Fruit fly (Drosophila melanogaster) whole organism, embryonic: ENCODE data around the gene Rchy1.
A peak's percentile ranks its signal among the peaks of the same experiment; 100 is the strongest.

ENCODE experiments used
- Abd-B ChIP-seq: fragments of 200-800 bp; sonication (Bioruptor generic); optimal IDR thresholded peaks from 2 replicates; lab custom pipeline; 2018; ENCODE audit warnings: missing biosample characterization, mild to moderate bottlenecking, missing genetic modification characterization, moderate library complexity
- C15 ChIP-seq: fragments of 200-800 bp; sonication (Bioruptor generic); IDR thresholded peaks from 3 replicates; pipeline ENCODE4 v1.3.6; 2022; ENCODE audit warnings: missing biosample characterization, missing genetic modification characterization
- CG10147 ChIP-seq: fragments of 200-800 bp; sonication (Bioruptor generic); optimal IDR thresholded peaks from 2 replicates; lab custom pipeline; 2019; ENCODE audit warnings: missing biosample characterization, mild to moderate bottlenecking, missing genetic modification characterization, moderate library complexity
- CG10366 ChIP-seq: fragments of 200-800 bp; sonication (Bioruptor generic); IDR thresholded peaks from 2 replicates; pipeline ENCODE4 v1.3.6; 2022; ENCODE audit warnings: missing biosample characterization, missing genetic modification characterization
- CG10462 ChIP-seq: fragments of 200-800 bp; sonication (Bioruptor generic); optimal IDR thresholded peaks from 2 replicates; lab custom pipeline; 2016; ENCODE audit warnings: missing biosample characterization, missing genetic modification characterization
- CG11247 ChIP-seq: fragments of 200-800 bp; sonication (Bioruptor generic); IDR thresholded peaks from 2 replicates; pipeline ENCODE4 v1.3.6; 2022; ENCODE audit warnings: missing biosample characterization, missing genetic modification characterization
- CG11398 ChIP-seq: fragments of 200-800 bp; sonication (Bioruptor generic); optimal IDR thresholded peaks from 2 replicates; lab custom pipeline; 2016; ENCODE audit warnings: missing biosample characterization, missing genetic modification characterization
- CG12744 ChIP-seq: fragments of 200-800 bp; sonication (Bioruptor generic); optimal IDR thresholded peaks from 2 replicates; lab custom pipeline; 2016; ENCODE audit warnings: missing biosample characterization, missing genetic modification characterization
- CG12942 ChIP-seq: fragments of 200-800 bp; sonication (Bioruptor generic); optimal IDR thresholded peaks from 3 replicates; lab custom pipeline; 2016; ENCODE audit warnings: missing biosample characterization, missing genetic modification characterization
- CG13123 ChIP-seq: fragments of 200-800 bp; sonication (Bioruptor generic); optimal IDR thresholded peaks from 2 replicates; lab custom pipeline; 2016; ENCODE audit warnings: missing biosample characterization, missing genetic modification characterization
- CG14050 ChIP-seq: fragments of 200-800 bp; sonication (Bioruptor generic); IDR thresholded peaks from 3 replicates; pipeline ENCODE4 v1.3.6; 2022; ENCODE audit warnings: missing biosample characterization, missing genetic modification characterization
- CG14710 ChIP-seq: fragments of 200-800 bp; sonication (Bioruptor generic); optimal IDR thresholded peaks from 3 replicates; lab custom pipeline; 2019; ENCODE audit warnings: missing biosample characterization, mild to moderate bottlenecking, missing genetic modification characterization, moderate library complexity
- CG15011 ChIP-seq: fragments of 200-800 bp; sonication (Bioruptor generic); optimal IDR thresholded peaks from 3 replicates; lab custom pipeline; 2018; ENCODE audit warnings: missing biosample characterization, mild to moderate bottlenecking, missing genetic modification characterization
- CG17912 ChIP-seq: fragments of 200-800 bp; sonication (Bioruptor generic); optimal IDR thresholded peaks from 2 replicates; lab custom pipeline; 2018; ENCODE audit warnings: missing biosample characterization, mild to moderate bottlenecking, missing genetic modification characterization
- CG18619 ChIP-seq: fragments of 200-800 bp; sonication (Bioruptor generic); optimal IDR thresholded peaks from 3 replicates; lab custom pipeline; 2017; ENCODE audit warnings: missing biosample characterization, mild to moderate bottlenecking, missing genetic modification characterization
- CG18764 ChIP-seq: fragments of 200-800 bp; sonication (Bioruptor generic); optimal IDR thresholded peaks from 3 replicates; lab custom pipeline; 2016; ENCODE audit warnings: missing biosample characterization, missing genetic modification characterization
- CG2199 ChIP-seq: fragments of 200-800 bp; sonication (Bioruptor generic); IDR thresholded peaks from 3 replicates; pipeline ENCODE4 v1.3.6; 2022; ENCODE audit warnings: missing biosample characterization, missing genetic modification characterization
- CG30403 ChIP-seq: fragments of 200-800 bp; sonication (Bioruptor generic); optimal IDR thresholded peaks from 3 replicates; lab custom pipeline; 2016; ENCODE audit warnings: missing biosample characterization, missing genetic modification characterization
- CG31224 ChIP-seq: fragments of 200-800 bp; sonication (Bioruptor generic); IDR thresholded peaks from 2 replicates; pipeline ENCODE4 v1.3.6; 2022; ENCODE audit warnings: missing biosample characterization, missing genetic modification characterization
- CG3847 ChIP-seq: fragments of 200-800 bp; sonication (Bioruptor generic); IDR thresholded peaks from 2 replicates; pipeline ENCODE4 v1.3.6; 2022; ENCODE audit warnings: missing biosample characterization, missing genetic modification characterization
- CG4404 ChIP-seq: fragments of 200-800 bp; sonication (Bioruptor generic); IDR thresholded peaks from 2 replicates; pipeline ENCODE4 v1.3.6; 2022; ENCODE audit warnings: missing biosample characterization, missing genetic modification characterization
- CG7372 ChIP-seq: fragments of 200-800 bp; sonication (Bioruptor generic); IDR thresholded peaks from 2 replicates; pipeline ENCODE4 v1.3.6; 2022; ENCODE audit warnings: missing biosample characterization, missing genetic modification characterization
- CG8089 ChIP-seq: fragments of 200-800 bp; sonication (Bioruptor generic); optimal IDR thresholded peaks from 3 replicates; lab custom pipeline; 2016; ENCODE audit warnings: missing biosample characterization, missing genetic modification characterization
- CG9876 ChIP-seq: fragments of 200-800 bp; sonication (Bioruptor generic); optimal IDR thresholded peaks from 2 replicates; lab custom pipeline; 2016; ENCODE audit warnings: missing biosample characterization, missing genetic modification characterization
- Chrac-16 ChIP-seq: fragments of 200-800 bp; sonication (Bioruptor generic); optimal IDR thresholded peaks from 3 replicates; lab custom pipeline; 2016; ENCODE audit warnings: missing biosample characterization, missing genetic modification characterization
- Dfd ChIP-seq, 2 experiments: fragments of >200 bp; optimal IDR thresholded peaks; 2 replicates each; lab custom pipeline; 2017; ENCODE audit warnings: missing biosample characterization in 2 of 2, missing genetic modification characterization in 2 of 2
- Doc3 ChIP-seq: fragments of 200-800 bp; sonication (Bioruptor generic); IDR thresholded peaks from 3 replicates; pipeline ENCODE4 v1.3.6; 2022; ENCODE audit warnings: missing biosample characterization, missing genetic modification characterization; ENCODE audit not compliant: partially characterized antibody
- E2f2 ChIP-seq: fragments of 200-800 bp; sonication (Bioruptor generic); IDR thresholded peaks from 2 replicates; pipeline ENCODE4 v1.3.6; 2022; ENCODE audit warnings: missing biosample characterization, missing genetic modification characterization
- H15 ChIP-seq: fragments of 200-800 bp; sonication (Bioruptor generic); IDR thresholded peaks from 3 replicates; pipeline ENCODE4 v1.3.6; 2022; ENCODE audit warnings: missing biosample characterization, missing genetic modification characterization
- Hr39 ChIP-seq: fragments of >200 bp; optimal IDR thresholded peaks from 2 replicates; lab custom pipeline; 2017
- Mad ChIP-seq: fragments of 200-800 bp; sonication (Bioruptor generic); optimal IDR thresholded peaks from 2 replicates; lab custom pipeline; 2016; ENCODE audit warnings: missing biosample characterization, missing genetic modification characterization
- Poxn ChIP-seq: fragments of 200-800 bp; sonication (Bioruptor generic); IDR thresholded peaks from 2 replicates; pipeline ENCODE4 v1.3.6; 2022; ENCODE audit warnings: missing biosample characterization, missing genetic modification characterization
- Side ChIP-seq: fragments of 200-800 bp; sonication (Bioruptor generic); optimal IDR thresholded peaks from 2 replicates; lab custom pipeline; 2016; ENCODE audit warnings: missing biosample characterization, missing genetic modification characterization
- abd-A ChIP-seq: fragments of 200-800 bp; sonication (Bioruptor generic); optimal IDR thresholded peaks from 3 replicates; lab custom pipeline; 2019; ENCODE audit warnings: missing biosample characterization, mild to moderate bottlenecking, missing genetic modification characterization, moderate library complexity
- al ChIP-seq: fragments of 200-800 bp; sonication (Bioruptor generic); IDR thresholded peaks from 2 replicates; pipeline ENCODE4 v1.3.6; 2022; ENCODE audit warnings: missing biosample characterization, missing genetic modification characterization
- ap ChIP-seq: fragments of 200-800 bp; sonication (Bioruptor generic); IDR thresholded peaks from 2 replicates; pipeline ENCODE4 v1.3.6; 2022; ENCODE audit warnings: missing biosample characterization, missing genetic modification characterization
- ase ChIP-seq: fragments of 200-800 bp; sonication (Bioruptor generic); IDR thresholded peaks from 3 replicates; pipeline ENCODE4 v1.3.6; 2022; ENCODE audit warnings: missing biosample characterization, missing genetic modification characterization
- crc ChIP-seq: fragments of 200-800 bp; sonication (Bioruptor generic); optimal IDR thresholded peaks from 2 replicates; lab custom pipeline; 2016; ENCODE audit warnings: missing biosample characterization, missing genetic modification characterization
- emc ChIP-seq: fragments of 200-800 bp; sonication (Bioruptor generic); optimal IDR thresholded peaks from 2 replicates; lab custom pipeline; 2016; ENCODE audit warnings: missing biosample characterization, missing genetic modification characterization
- eyg ChIP-seq: fragments of 200-800 bp; sonication (Bioruptor generic); optimal IDR thresholded peaks from 3 replicates; lab custom pipeline; 2016; ENCODE audit warnings: missing biosample characterization, missing genetic modification characterization
- fru ChIP-seq: fragments of >200 bp; optimal IDR thresholded peaks from 2 replicates; lab custom pipeline; 2017
- grau ChIP-seq: fragments of 200-800 bp; optimal IDR thresholded peaks from 3 replicates; lab custom pipeline; 2019; ENCODE audit warnings: missing biosample characterization, mild to moderate bottlenecking, missing genetic modification characterization, moderate library complexity
- her ChIP-seq: fragments of 200-800 bp; sonication (Bioruptor generic); optimal IDR thresholded peaks from 2 replicates; lab custom pipeline; 2016; ENCODE audit warnings: missing biosample characterization, missing genetic modification characterization
- jigr1 ChIP-seq: fragments of 200-800 bp; sonication (Bioruptor generic); IDR thresholded peaks from 3 replicates; pipeline ENCODE4 v1.3.6; 2022; ENCODE audit warnings: missing biosample characterization, missing genetic modification characterization
- kni ChIP-seq: fragments of 200-800 bp; sonication (Bioruptor generic); optimal IDR thresholded peaks from 3 replicates; lab custom pipeline; 2017; ENCODE audit warnings: mild to moderate bottlenecking, missing biosample characterization, missing genetic modification reagents, missing genetic modification characterization
- knrl ChIP-seq: fragments of 200-800 bp; sonication (Bioruptor generic); IDR thresholded peaks from 3 replicates; pipeline ENCODE4 v1.3.6; 2022; ENCODE audit warnings: missing biosample characterization, missing genetic modification characterization; ENCODE audit not compliant: partially characterized antibody
- mirr ChIP-seq: fragments of 200-800 bp; sonication (Bioruptor generic); optimal IDR thresholded peaks from 3 replicates; lab custom pipeline; 2018; ENCODE audit warnings: missing biosample characterization, mild to moderate bottlenecking, missing genetic modification characterization
- pb ChIP-seq: fragments of 200-800 bp; sonication (Bioruptor generic); optimal IDR thresholded peaks from 3 replicates; lab custom pipeline; 2016; ENCODE audit warnings: missing biosample characterization, missing genetic modification characterization
- phol ChIP-seq: fragments of 200-800 bp; sonication (Bioruptor generic); optimal IDR thresholded peaks from 3 replicates; lab custom pipeline; 2018; ENCODE audit warnings: missing biosample characterization, mild to moderate bottlenecking, missing genetic modification characterization, moderate library complexity
- prd ChIP-seq, 3 experiments: fragments of >200 bp in 2 of 3; fragments of 200-800 bp in 1 of 3; sonication (Bioruptor generic) in 1 of 3; optimal IDR thresholded peaks in 2 of 3; IDR thresholded peaks in 1 of 3; 2 replicates in 2 of 3; 3 replicates in 1 of 3; pipeline versions ENCODE4 v1.3.6 to Lab custom; 2017 to 2022; ENCODE audit warnings: missing biosample characterization in 1 of 3, missing genetic modification characterization in 1 of 3
- sens ChIP-seq: fragments of 200-800 bp; sonication (Bioruptor generic); peaks from one replicate; lab custom pipeline; 2016; ENCODE audit warnings: missing biosample characterization, missing genetic modification characterization
- vnd ChIP-seq: fragments of 200-800 bp; sonication (Bioruptor generic); IDR thresholded peaks from 3 replicates; pipeline ENCODE4 v1.3.6; 2022; ENCODE audit warnings: missing biosample characterization, missing genetic modification characterization; ENCODE audit not compliant: partially characterized antibody
- wor ChIP-seq: fragments of 200-800 bp; sonication (Bioruptor generic); IDR thresholded peaks from 2 replicates; pipeline ENCODE4 v1.3.6; 2022; ENCODE audit warnings: missing biosample characterization, missing genetic modification characterization
- yki ChIP-seq: fragments of >200 bp; optimal IDR thresholded peaks from 3 replicates; lab custom pipeline; 2018

The Rchy1 gene

DNA sequence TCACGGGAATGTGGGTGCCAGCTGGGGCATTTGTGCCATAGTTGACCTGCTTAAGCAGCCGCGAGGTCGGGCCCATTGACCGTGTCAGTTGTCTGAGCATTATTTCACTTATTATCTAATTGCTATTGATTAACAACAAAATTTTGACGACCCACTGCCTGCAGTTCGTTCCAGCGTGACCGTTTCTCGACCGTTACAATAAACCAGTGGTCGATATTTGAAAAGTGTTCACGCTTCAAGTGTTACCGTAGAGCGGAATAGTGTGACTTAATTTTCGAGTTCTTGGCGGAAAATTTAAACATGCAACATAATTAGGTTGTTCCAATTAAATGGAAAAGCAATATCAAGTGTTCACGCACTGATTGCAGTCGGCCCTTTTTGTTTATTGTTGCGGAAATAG is 2.0 kb upstream of the Rchy1 start, which contains the start of gene HemK1 (continued):
- no peak for TF ChIP-seq CG31224
- no peak for TF ChIP-seq wor (GFP tag; lab: Robert Waterston, UW)
- TF ChIP-seq phol (tag; lab: Kevin White, UChicago) = peak; percentile 23
- TF ChIP-seq CG10462 (GFP tag; lab: Kevin White, UChicago) = no peak
- TF ChIP-seq CG18764 (GFP tag; lab: Kevin White, UChicago) = no peak
- peak; percentile 97 for TF ChIP-seq E2f2 (GFP tag; lab: Robert Waterston, UW)
- no peak for TF ChIP-seq CG10147
- TF ChIP-seq CG9876 (GFP tag; lab: Kevin White, UChicago) = no peak
- no peak for TF ChIP-seq emc (GFP tag; lab: Kevin White, UChicago)
- peak; percentile 21 for TF ChIP-seq grau (tag; lab: Kevin White, UChicago)
- TF ChIP-seq C15 (GFP tag; lab: Robert Waterston, UW) = no peak
- no peak for TF ChIP-seq fru (lab: Kevin White, UChicago)
- TF ChIP-seq eyg = no peak
- TF ChIP-seq Chrac-16 = no peak
- TF ChIP-seq crc (GFP tag; lab: Kevin White, UChicago) = no peak
- TF ChIP-seq CG18619 (GFP tag; lab: Kevin White, UChicago) = no peak
- no peak for TF ChIP-seq CG15011 (GFP tag; lab: Kevin White, UChicago)
- no peak for TF ChIP-seq prd (optimal IDR thresholded peaks at IDR 0.05; lab: Kevin White, UChicago)
- TF ChIP-seq prd (GFP tag; IDR thresholded peaks at IDR 0.05; lab: Robert Waterston, UW) = no peak
- no peak for TF ChIP-seq pb
- no peak for TF ChIP-seq CG4404
- TF ChIP-seq sens (GFP tag; lab: Kevin White, UChicago) = peak; percentile 48
- TF ChIP-seq ap (GFP tag; lab: Robert Waterston, UW) = no peak
- TF ChIP-seq CG10366 (GFP tag; lab: Robert Waterston, UW) = no peak
- TF ChIP-seq Mad (GFP tag; lab: Kevin White, UChicago) = no peak
- no peak for TF ChIP-seq CG13123
- TF ChIP-seq mirr (GFP tag; lab: Kevin White, UChicago) = peak; percentile 0
- no peak for TF ChIP-seq CG7372 (GFP tag; lab: Robert Waterston, UW)
- TF ChIP-seq jigr1 (GFP tag; lab: Robert Waterston, UW) = no peak
- TF ChIP-seq CG11247 (GFP tag; lab: Robert Waterston, UW) = no peak
- no peak for TF ChIP-seq Hr39 (lab: Kevin White, UChicago)
- TF ChIP-seq CG17912 = no peak
- no peak for TF ChIP-seq Doc3 (GFP tag; lab: Robert Waterston, UW)
- TF ChIP-seq Dfd (GFP tag; optimal IDR thresholded peaks at IDR 0.05; lab: Kevin White, UChicago) = no peak
- TF ChIP-seq CG12744 (GFP tag; lab: Kevin White, UChicago) = no peak
- no peak for TF ChIP-seq Side (GFP tag; lab: Kevin White, UChicago)
- no peak for TF ChIP-seq CG14050 (GFP tag; lab: Robert Waterston, UW)
- TF ChIP-seq CG8089 (GFP tag; lab: Kevin White, UChicago) = no peak
- TF ChIP-seq al = no peak
- TF ChIP-seq her (GFP tag; lab: Kevin White, UChicago) = peak; percentile 27
- no peak for TF ChIP-seq yki (lab: Kevin White, UChicago)
- TF ChIP-seq CG11398 = no peak
- no peak for TF ChIP-seq CG12942 (GFP tag; lab: Kevin White, UChicago)
- no peak for TF ChIP-seq kni (GFP tag; lab: Kevin White, UChicago)
- no peak for TF ChIP-seq vnd (GFP tag; lab: Robert Waterston, UW)
- TF ChIP-seq CG3847 = peak; percentile 57
- no peak for TF ChIP-seq CG30403 (GFP tag; lab: Kevin White, UChicago)
- no peak for TF ChIP-seq Abd-B (GFP tag; lab: Kevin White, UChicago)
- no peak for TF ChIP-seq H15
- TF ChIP-seq ase (GFP tag; lab: Robert Waterston, UW) = no peak
- TF ChIP-seq abd-A = peak; percentile 29
- TF ChIP-seq Poxn (GFP tag; lab: Robert Waterston, UW) = no peak
- TF ChIP-seq knrl (GFP tag; lab: Robert Waterston, UW) = peak; percentile 60
- TF ChIP-seq CG14710 = peak; percentile 72
- TF ChIP-seq CG2199 (GFP tag; lab: Robert Waterston, UW) = 0 out of 3 replicates have a peak, but pooled peaks have one; percentile 29
